Worm (Caenorhabditis elegans): Measurements from ENCODE around the gene hsd-3.
A peak's percentile ranks its signal among the peaks of the same experiment; 100 is the strongest.

The hsd-3 gene

ce11 chrX:4982009-4982625, 27.0 kb upstream of the hsd-3 start:
- TF ChIP-seq unc-42 (tag; optimal IDR thresholded peaks at IDR 0.05), result peak; percentile 42
- TF ChIP-seq ceh-18 (tag; optimal IDR thresholded peaks at IDR 0.05), result no peak
- TF ChIP-seq ceh-14 (tag; optimal IDR thresholded peaks at IDR 0.05), result peak; percentile 33
- TF ChIP-seq tbx-2 (tag; optimal IDR thresholded peaks at IDR 0.05), result peak; percentile 33
- no peak for TF ChIP-seq ceh-22 (tag; optimal IDR thresholded peaks at IDR 0.05)
- TF ChIP-seq mec-3 (tag; optimal IDR thresholded peaks at IDR 0.05; ENCODE audit: borderline replicate concordance), result no peak
- peak; percentile 24 for TF ChIP-seq C08G9.2 (tag; optimal IDR thresholded peaks at IDR 0.05)
- peak; percentile 12 for TF ChIP-seq ceh-31 (tag; optimal IDR thresholded peaks at IDR 0.05)

ce11 chrX:4986354-4986753, 22.7 kb upstream of the hsd-3 start:
- TF ChIP-seq ets-4 (tag; optimal IDR thresholded peaks at IDR 0.05) (no peak), nfya-1 (tag; optimal IDR thresholded peaks at IDR 0.05) (no peak), unc-3 (GFP tag; conservative IDR thresholded peaks at IDR 0.05) (no peak), unc-3 (tag; optimal IDR thresholded peaks at IDR 0.05) (no peak), hlh-15 (tag; optimal IDR thresholded peaks at IDR 0.05) (no peak), dve-1 (tag; optimal IDR thresholded peaks at IDR 0.05) (no peak), ceh-6 (GFP tag; optimal IDR thresholded peaks at IDR 0.05) (no peak), ceh-30 (tag; optimal IDR thresholded peaks at IDR 0.05) (no peak), rnt-1 (tag; optimal IDR thresholded peaks at IDR 0.05) (no peak), sox-2 (GFP tag; IDR thresholded peaks at IDR 0.05) (no peak), ceh-34 (tag; optimal IDR thresholded peaks at IDR 0.05) (no peak), tbx-7 (tag; optimal IDR thresholded peaks at IDR 0.05) (no peak), ref-2 (tag; optimal IDR thresholded peaks at IDR 0.05) (no peak), ceh-48 (tag; optimal IDR thresholded peaks at IDR 0.05) (no peak)

- TF ChIP-seq ceh-30 (tag; optimal IDR thresholded peaks at IDR 0.05) (no peak), dve-1 (tag; optimal IDR thresholded peaks at IDR 0.05) (no peak), syd-9 (tag; optimal IDR thresholded peaks at IDR 0.05) (no peak), F13H6.1 (tag; optimal IDR thresholded peaks at IDR 0.05) (no peak), ref-2 (tag; optimal IDR thresholded peaks at IDR 0.05) (no peak), odd-2 (tag; optimal IDR thresholded peaks at IDR 0.05) (no peak), sdc-2 (tag; optimal IDR thresholded peaks at IDR 0.05) (no peak), tbx-2 (tag; optimal IDR thresholded peaks at IDR 0.05) (no peak), ceh-9 (tag; optimal IDR thresholded peaks at IDR 0.05) (no peak), ceh-31 (tag; optimal IDR thresholded peaks at IDR 0.05) (no peak), fkh-6 (tag; optimal IDR thresholded peaks at IDR 0.05) (no peak), pag-3 (tag; optimal IDR thresholded peaks at IDR 0.05; ENCODE audit: borderline replicate concordance) (no peak), tbx-7 (tag; optimal IDR thresholded peaks at IDR 0.05) (no peak), npax-4 (tag; optimal IDR thresholded peaks at IDR 0.05) (no peak), unc-86 (tag; optimal IDR thresholded peaks at IDR 0.05) (no peak), sox-2 (GFP tag; IDR thresholded peaks at IDR 0.05) (no peak), ceh-24 (tag; optimal IDR thresholded peaks at IDR 0.05) (no peak), mec-3 (tag; optimal IDR thresholded peaks at IDR 0.05; ENCODE audit: borderline replicate concordance) (no peak), ceh-19 (GFP tag; optimal IDR thresholded peaks at IDR 0.05) (no peak)
These were observed 21.5 kb upstream of the hsd-3 start for ce11 chrX:4987617-4988016.

ce11 chrX:4992523-4992922, 16.6 kb upstream of the hsd-3 start:
- TF ChIP-seq elt-4 (tag; optimal IDR thresholded peaks at IDR 0.05), result no peak
- TF ChIP-seq nhr-11 (tag; optimal IDR thresholded peaks at IDR 0.05), result no peak
- no peak for TF ChIP-seq ceh-31 (tag; optimal IDR thresholded peaks at IDR 0.05)
- no peak for TF ChIP-seq madf-2 (tag; optimal IDR thresholded peaks at IDR 0.05)
- TF ChIP-seq ama-1 (optimal IDR thresholded peaks at IDR 0.05), result no peak
- no peak for TF ChIP-seq ceh-45 (GFP tag; IDR thresholded peaks at IDR 0.05)
- no peak for TF ChIP-seq hlh-13 (GFP tag; optimal IDR thresholded peaks at IDR 0.05)
- TF ChIP-seq ceh-18 (tag; optimal IDR thresholded peaks at IDR 0.05), result no peak

All from whole organism, late embryonic.